Worm (Caenorhabditis elegans) whole organism, L4 larva: ENCODE measurements around the gene hlh-13.

Experiments used
- F10B5.3 ChIP-seq: sonication (generic microtip); optimal IDR thresholded peaks from 2 replicates; lab custom pipeline; 2016; ENCODE audit warnings: mild to moderate bottlenecking, missing genetic modification characterization, missing compliant biosample characterization
- F26F4.8 ChIP-seq: fragments of 200-800 bp; sonication (Bioruptor generic); conservative IDR thresholded peaks from 2 replicates; pipeline ENCODE4 v1.3.6; 2022; ENCODE audit warnings: missing genetic modification characterization, missing compliant biosample characterization
- F49E8.2 ChIP-seq: sonication (generic microtip); optimal IDR thresholded peaks from 2 replicates; lab custom pipeline; 2016; ENCODE audit warnings: missing compliant biosample characterization, mild to moderate bottlenecking, missing genetic modification characterization, borderline replicate concordance
- R02D3.7 ChIP-seq: fragments of 150-350 bp; sonication (generic microtip); optimal IDR thresholded peaks from 3 replicates; lab custom pipeline; 2014; ENCODE audit warnings: missing biosample characterization, missing genetic modification characterization
- Y105C5A.15 ChIP-seq: fragments of 200-800 bp; sonication (Bioruptor generic); IDR thresholded peaks from 2 replicates; pipeline ENCODE4 v1.3.6; 2022; ENCODE audit warnings: missing genetic modification characterization, missing compliant biosample characterization
- aha-1 ChIP-seq: fragments of 150-350 bp; peaks from one replicate; lab custom pipeline; 2014; ENCODE audit warnings: missing biosample characterization, missing genetic modification characterization
- aly-2 ChIP-seq: sonication (generic microtip); optimal IDR thresholded peaks from 2 replicates; lab custom pipeline; 2018; ENCODE audit warnings: missing biosample characterization, missing genetic modification characterization
- ceh-20 ChIP-seq: fragments of 200-800 bp; sonication (Bioruptor generic); IDR thresholded peaks from 2 replicates; pipeline ENCODE4 v1.3.6; 2022; ENCODE audit warnings: missing genetic modification reagents, missing genetic modification characterization, missing compliant biosample characterization
- ceh-28 ChIP-seq: fragments of 150-350 bp; optimal IDR thresholded peaks from 2 replicates; lab custom pipeline; 2014; ENCODE audit warnings: missing biosample characterization, missing genetic modification reagents, missing genetic modification characterization
- ceh-32 ChIP-seq: sonication (generic microtip); optimal IDR thresholded peaks from 2 replicates; lab custom pipeline; 2016; ENCODE audit warnings: mild to moderate bottlenecking, missing genetic modification characterization, missing compliant biosample characterization; ENCODE audit not compliant: poor library complexity
- ceh-62 ChIP-seq: sonication (generic microtip); optimal IDR thresholded peaks from 2 replicates; lab custom pipeline; 2017; ENCODE audit warnings: missing biosample characterization, missing genetic modification characterization
- ceh-82 ChIP-seq: sonication (generic microtip); optimal IDR thresholded peaks from 2 replicates; lab custom pipeline; 2017; ENCODE audit warnings: missing biosample characterization, missing genetic modification characterization
- duxl-1 ChIP-seq: sonication (generic microtip); optimal IDR thresholded peaks from 2 replicates; lab custom pipeline; 2016; ENCODE audit warnings: mild to moderate bottlenecking, missing genetic modification characterization, moderate library complexity, missing compliant biosample characterization; ENCODE audit not compliant: poor library complexity
- dve-1 ChIP-seq: sonication (generic microtip); optimal IDR thresholded peaks from 2 replicates; lab custom pipeline; 2017; ENCODE audit warnings: antibody characterized with exemption, mild to moderate bottlenecking, missing genetic modification characterization, missing compliant biosample characterization; ENCODE audit not compliant: insufficient read depth
- egl-43 ChIP-seq: fragments of 200-800 bp; sonication (Bioruptor generic); IDR thresholded peaks from 2 replicates; pipeline ENCODE4 v1.3.6; 2022; ENCODE audit warnings: missing genetic modification reagents, missing genetic modification characterization, missing compliant biosample characterization
- fkh-10 ChIP-seq: fragments of 150-350 bp; optimal IDR thresholded peaks from 2 replicates; lab custom pipeline; 2014; ENCODE audit warnings: missing biosample characterization, missing genetic modification reagents, missing genetic modification characterization
- gei-8 ChIP-seq: fragments of 200-800 bp; sonication (Bioruptor generic); optimal IDR thresholded peaks from 2 replicates; lab custom pipeline; 2018; ENCODE audit warnings: mild to moderate bottlenecking, missing genetic modification characterization, missing compliant biosample characterization
- hif-1 ChIP-seq, 2 experiments: sonication (generic microtip); optimal IDR thresholded peaks; 2 replicates each; lab custom pipeline; 2016 to 2017; ENCODE audit warnings: missing compliant biosample characterization in 2 of 2, missing genetic modification characterization in 2 of 2, missing genetic modification reagents in 2 of 2, missing genotype in 2 of 2, mild to moderate bottlenecking in 1 of 2
- jun-1 ChIP-seq: fragments of 150-350 bp; optimal IDR thresholded peaks from 2 replicates; lab custom pipeline; 2014; ENCODE audit warnings: missing biosample characterization, missing genetic modification reagents, missing genetic modification characterization
- lim-7 ChIP-seq: fragments of 200-800 bp; sonication (Bioruptor generic); IDR thresholded peaks from 2 replicates; pipeline ENCODE4 v1.3.6; 2022; ENCODE audit warnings: missing genetic modification characterization, missing compliant biosample characterization
- lin-1 ChIP-seq: fragments of 200-800 bp; sonication (Bioruptor generic); IDR thresholded peaks from 2 replicates; pipeline ENCODE4 v1.3.6; 2022; ENCODE audit warnings: missing genetic modification reagents, missing genetic modification characterization, missing compliant biosample characterization
- lin-15B ChIP-seq: fragments of 150-350 bp; sonication (generic microtip); optimal IDR thresholded peaks from 3 replicates; lab custom pipeline; 2014; ENCODE audit warnings: missing biosample characterization, missing genetic modification characterization
- lin-29 ChIP-seq: fragments of 200-800 bp; sonication (Bioruptor generic); IDR thresholded peaks from 2 replicates; pipeline ENCODE4 v1.3.6; 2022; ENCODE audit warnings: missing genetic modification reagents, missing genetic modification characterization, missing compliant biosample characterization
- lin-39 ChIP-seq: fragments of 150-350 bp; optimal IDR thresholded peaks from 2 replicates; lab custom pipeline; 2014; ENCODE audit warnings: missing biosample characterization, missing genetic modification reagents, missing genetic modification characterization
- madf-5 ChIP-seq, 2 experiments: fragments of 200-800 bp; sonication (Bioruptor generic); IDR thresholded peaks; 2 replicates each; pipeline ENCODE4 v1.3.6; 2022; ENCODE audit warnings: missing compliant biosample characterization in 2 of 2, missing genetic modification characterization in 2 of 2
- madf-9 ChIP-seq: fragments of 200-800 bp; sonication (Bioruptor generic); conservative IDR thresholded peaks from 2 replicates; pipeline ENCODE4 v1.3.6; 2022; ENCODE audit warnings: missing genetic modification reagents, missing genetic modification characterization, missing compliant biosample characterization
- mdl-1 ChIP-seq, 2 experiments: fragments of 150-350 bp in 1 of 2; sonication (generic microtip) in 1 of 2; optimal IDR thresholded peaks; 2 replicates each; lab custom pipeline; 2014 to 2017; ENCODE audit warnings: missing biosample characterization in 2 of 2, missing genetic modification characterization in 2 of 2
- mdt-29 ChIP-seq: fragments of 200-800 bp; sonication (Bioruptor generic); IDR thresholded peaks from 2 replicates; pipeline ENCODE4 v1.3.6; 2022; ENCODE audit warnings: missing genetic modification reagents, missing genetic modification characterization, missing compliant biosample characterization
- mes-2 ChIP-seq: sonication (generic microtip); optimal IDR thresholded peaks from 2 replicates; lab custom pipeline; 2016; ENCODE audit warnings: missing genotype, mild to moderate bottlenecking, missing genetic modification characterization, missing compliant biosample characterization; ENCODE audit not compliant: poor library complexity, severe bottlenecking
- mxl-2 ChIP-seq: fragments of 200-800 bp; sonication (Bioruptor generic); conservative IDR thresholded peaks from 2 replicates; pipeline ENCODE4 v1.3.6; 2022; ENCODE audit warnings: missing genetic modification reagents, missing genetic modification characterization, missing compliant biosample characterization
- mxl-3 ChIP-seq: fragments of 200-800 bp; sonication (Bioruptor generic); optimal IDR thresholded peaks from 2 replicates; lab custom pipeline; 2018; ENCODE audit warnings: mild to moderate bottlenecking, missing genetic modification characterization, missing compliant biosample characterization
- nhr-102 ChIP-seq: sonication (generic microtip); optimal IDR thresholded peaks from 2 replicates; lab custom pipeline; 2016; ENCODE audit warnings: mild to moderate bottlenecking, missing genetic modification characterization, moderate library complexity, missing compliant biosample characterization
- nhr-111 ChIP-seq: fragments of 200-800 bp; sonication (Bioruptor generic); optimal IDR thresholded peaks from 2 replicates; lab custom pipeline; 2018; ENCODE audit warnings: mild to moderate bottlenecking, missing genetic modification characterization, missing compliant biosample characterization
- nhr-237 ChIP-seq: sonication (generic microtip); optimal IDR thresholded peaks from 2 replicates; lab custom pipeline; 2017; ENCODE audit warnings: missing biosample characterization, missing genetic modification characterization
- nhr-25 ChIP-seq: sonication (generic microtip); optimal IDR thresholded peaks from 2 replicates; lab custom pipeline; 2017; ENCODE audit warnings: missing genetic modification characterization, mild to moderate bottlenecking, missing compliant biosample characterization, antibody characterized with exemption, moderate library complexity, borderline replicate concordance; ENCODE audit not compliant: insufficient read depth
- nhr-28 ChIP-seq: fragments of 150-350 bp; optimal IDR thresholded peaks from 2 replicates; lab custom pipeline; 2014; ENCODE audit warnings: missing biosample characterization, missing genetic modification characterization
- nhr-42 ChIP-seq: fragments of 200-800 bp; sonication (Bioruptor generic); IDR thresholded peaks from 2 replicates; pipeline ENCODE4 v1.3.6; 2022; ENCODE audit warnings: missing genetic modification characterization, missing compliant biosample characterization
- nhr-76 ChIP-seq: fragments of 150-350 bp; optimal IDR thresholded peaks from 2 replicates; lab custom pipeline; 2014; ENCODE audit warnings: missing biosample characterization, missing genetic modification characterization
- nhr-77 ChIP-seq: fragments of 150-350 bp; optimal IDR thresholded peaks from 2 replicates; lab custom pipeline; 2014; ENCODE audit warnings: missing biosample characterization, missing genetic modification characterization
- pha-4 ChIP-seq, 2 experiments: fragments of 150-350 bp in 1 of 2; fragments of 200-800 bp in 1 of 2; sonication (Bioruptor generic) in 1 of 2; IDR thresholded peaks in 1 of 2; optimal IDR thresholded peaks in 1 of 2; 2 replicates each; pipeline versions ENCODE4 v1.3.6 to Lab custom; 2014 to 2022; ENCODE audit warnings: missing genetic modification characterization in 2 of 2, missing genetic modification reagents in 2 of 2, missing biosample characterization in 1 of 2, missing compliant biosample characterization in 1 of 2
- php-3 ChIP-seq: fragments of 200-800 bp; sonication (Bioruptor generic); IDR thresholded peaks from 2 replicates; pipeline ENCODE4 v1.3.6; 2022; ENCODE audit warnings: missing genetic modification reagents, missing genetic modification characterization, missing compliant biosample characterization
- pqm-1 ChIP-seq: sonication (generic microtip); optimal IDR thresholded peaks from 2 replicates; lab custom pipeline; 2017; ENCODE audit warnings: missing biosample characterization, missing genetic modification characterization
- saeg-2 ChIP-seq: fragments of 200-800 bp; sonication (Bioruptor generic); IDR thresholded peaks from 2 replicates; pipeline ENCODE4 v1.3.6; 2022; ENCODE audit warnings: missing genetic modification reagents, missing genetic modification characterization, missing compliant biosample characterization
- sdz-12 ChIP-seq: fragments of 200-800 bp; sonication (Bioruptor generic); optimal IDR thresholded peaks from 2 replicates; lab custom pipeline; 2018; ENCODE audit warnings: mild to moderate bottlenecking, missing genetic modification characterization, missing compliant biosample characterization
- skn-1 ChIP-seq: fragments of 150-350 bp; optimal IDR thresholded peaks from 2 replicates; lab custom pipeline; 2014; ENCODE audit warnings: missing biosample characterization, missing genetic modification characterization
- spr-3 ChIP-seq: fragments of 200-800 bp; sonication (Bioruptor generic); optimal IDR thresholded peaks from 2 replicates; lab custom pipeline; 2018; ENCODE audit warnings: mild to moderate bottlenecking, missing genetic modification characterization, missing compliant biosample characterization
- tag-97 ChIP-seq: fragments of 200-800 bp; sonication (Bioruptor generic); IDR thresholded peaks from 2 replicates; pipeline ENCODE4 v1.3.6; 2022; ENCODE audit warnings: missing genetic modification characterization, missing compliant biosample characterization
- vab-7 ChIP-seq: fragments of 200-800 bp; sonication (Bioruptor generic); IDR thresholded peaks from 2 replicates; pipeline ENCODE4 v1.3.6; 2022; ENCODE audit warnings: missing genetic modification reagents, missing genetic modification characterization, missing compliant biosample characterization
- zag-1 ChIP-seq: fragments of 150-350 bp; optimal IDR thresholded peaks from 2 replicates; lab custom pipeline; 2014; ENCODE audit warnings: missing biosample characterization, missing genetic modification characterization
- zfp-2 ChIP-seq: sonication (generic microtip); optimal IDR thresholded peaks from 2 replicates; lab custom pipeline; 2016; ENCODE audit warnings: mild to moderate bottlenecking, missing genetic modification characterization, missing compliant biosample characterization

Gene hlh-13

DNA sequence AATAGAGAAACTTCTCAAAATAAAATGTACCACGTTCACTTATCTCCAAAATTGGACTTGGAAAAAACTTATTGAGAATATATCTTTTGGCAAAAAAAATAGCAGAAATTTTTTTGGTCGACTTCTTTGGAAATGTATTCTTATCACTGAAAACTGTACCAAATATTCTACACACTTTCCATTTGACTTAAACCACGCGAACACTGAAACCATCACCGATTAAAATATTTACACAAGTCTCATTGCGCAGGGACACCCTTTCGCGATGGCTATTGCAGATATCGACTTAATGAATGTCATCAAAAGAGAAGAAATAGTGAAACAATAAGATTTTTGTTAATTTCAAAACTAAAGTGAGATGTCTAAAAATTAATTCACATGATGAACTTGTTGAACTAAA is 40.6 kb upstream of the hlh-13 start (continued):
- no peak for TF ChIP-seq mdt-29
- TF ChIP-seq nhr-77, result peak; percentile 98
- peak; percentile 83 for TF ChIP-seq saeg-2 (GFP tag; lab: Robert Waterston, UW)
- no peak for TF ChIP-seq F26F4.8 (GFP tag; lab: Robert Waterston, UW)
- peak; percentile 40 for TF ChIP-seq aha-1
- TF ChIP-seq fkh-10 (GFP tag; lab: Kevin White, UChicago), result no peak
- TF ChIP-seq pha-4 (GFP tag; IDR thresholded peaks at IDR 0.05; lab: Robert Waterston, UW), result peak; percentile 64; the same call in 1 of the 2 replicates
- TF ChIP-seq pha-4 (tag; optimal IDR thresholded peaks at IDR 0.05; lab: Kevin White, UChicago), result no peak
- no peak for TF ChIP-seq ceh-32 (tag; lab: Kevin White, UChicago)
- TF ChIP-seq nhr-42, result peak; percentile 93
- TF ChIP-seq mdl-1 (tag; optimal IDR thresholded peaks at IDR 0.05; lab: Kevin White, UChicago), result peak in 1 of 2 experiments; percentile 29
- TF ChIP-seq jun-1 (tag; lab: Kevin White, UChicago), result peak; percentile 54
- peak; percentile 85 for TF ChIP-seq dve-1 (tag; lab: Kevin White, UChicago)
- TF ChIP-seq lim-7, result no peak
- no peak for TF ChIP-seq gei-8
- peak; percentile 50; the same call in 1 of the 2 replicates for TF ChIP-seq madf-9
- TF ChIP-seq nhr-28 (tag; lab: Kevin White, UChicago), result peak; percentile 69
- TF ChIP-seq nhr-237, result peak; percentile 36
- peak; percentile 58; the same call in 1 of the 2 replicates for TF ChIP-seq php-3 (GFP tag; lab: Robert Waterston, UW)
- 0 out of 2 replicates have a peak, but pooled peaks have one; percentile 11 for TF ChIP-seq ceh-20 (GFP tag; lab: Robert Waterston, UW)
- peak; percentile 41; the same call in 1 of the 2 replicates for TF ChIP-seq egl-43 (GFP tag; lab: Robert Waterston, UW)
- TF ChIP-seq tag-97 (GFP tag; lab: Robert Waterston, UW), result no peak
- no peak for TF ChIP-seq skn-1 (tag; lab: Kevin White, UChicago)
- no peak for TF ChIP-seq Y105C5A.15
- TF ChIP-seq aly-2, result no peak
- peak; percentile 88 for TF ChIP-seq mes-2
- TF ChIP-seq zfp-2, result no peak
- TF ChIP-seq nhr-111, result no peak
- 0 out of 2 replicates have a peak, but pooled peaks have one; percentile 13 for TF ChIP-seq lin-29 (GFP tag; lab: Robert Waterston, UW)
- peak; percentile 93 for TF ChIP-seq duxl-1 (tag; lab: Kevin White, UChicago)
- no peak for TF ChIP-seq F49E8.2 (tag; lab: Kevin White, UChicago)
- no peak for TF ChIP-seq lin-1 (GFP tag; lab: Robert Waterston, UW)
- peak; percentile 56 for TF ChIP-seq nhr-102 (tag; lab: Kevin White, UChicago)
- no peak for TF ChIP-seq sdz-12
- TF ChIP-seq ceh-28 (tag; lab: Kevin White, UChicago), result no peak
- peak; percentile 21 for TF ChIP-seq mxl-3 (GFP tag; lab: Kevin White, UChicago)
- no peak for TF ChIP-seq hif-1 (tag; optimal IDR thresholded peaks at IDR 0.05; lab: Kevin White, UChicago)
- no peak for TF ChIP-seq ceh-82 (tag; lab: Kevin White, UChicago)
- TF ChIP-seq lin-39 (tag; lab: Kevin White, UChicago), result no peak
- no peak for TF ChIP-seq mxl-2 (GFP tag; lab: Robert Waterston, UW)
- TF ChIP-seq F10B5.3 (tag; lab: Kevin White, UChicago), result no peak
- TF ChIP-seq vab-7 (GFP tag; lab: Robert Waterston, UW), result no peak; the same call in 1 of the 2 replicates
- TF ChIP-seq nhr-76 (tag; lab: Kevin White, UChicago), result no peak
- TF ChIP-seq spr-3 (GFP tag; lab: Kevin White, UChicago), result no peak
- no peak for TF ChIP-seq lin-15B
- no peak for TF ChIP-seq ceh-62 (tag; lab: Kevin White, UChicago)
- TF ChIP-seq R02D3.7 (tag; lab: Kevin White, UChicago), result no peak
- TF ChIP-seq pqm-1, result peak; percentile 12
- no peak for TF ChIP-seq nhr-25
- 0 out of 4 replicates have a peak, but pooled peaks of 1 of the 2 experiments have one; percentile 48 for TF ChIP-seq madf-5 (GFP tag; IDR thresholded peaks at IDR 0.05; lab: Robert Waterston, UW)
- TF ChIP-seq zag-1 (tag; lab: Kevin White, UChicago), result no peak
